Fruit fly (Drosophila melanogaster): Measurements from ENCODE around the gene CG31126.

The CG31126 gene

dm6 chr3R:24661679-24662411 is 2.4 kb downstream of the CG31126 start, which contains the start of gene Ppox:
Gene Ppox (minus strand): TSS chr3R:24661851.
- no peak for TF ChIP-seq CG17801 (GFP tag; optimal IDR thresholded peaks at IDR 0.05; ENCODE audit: partially characterized antibody)

DNA sequence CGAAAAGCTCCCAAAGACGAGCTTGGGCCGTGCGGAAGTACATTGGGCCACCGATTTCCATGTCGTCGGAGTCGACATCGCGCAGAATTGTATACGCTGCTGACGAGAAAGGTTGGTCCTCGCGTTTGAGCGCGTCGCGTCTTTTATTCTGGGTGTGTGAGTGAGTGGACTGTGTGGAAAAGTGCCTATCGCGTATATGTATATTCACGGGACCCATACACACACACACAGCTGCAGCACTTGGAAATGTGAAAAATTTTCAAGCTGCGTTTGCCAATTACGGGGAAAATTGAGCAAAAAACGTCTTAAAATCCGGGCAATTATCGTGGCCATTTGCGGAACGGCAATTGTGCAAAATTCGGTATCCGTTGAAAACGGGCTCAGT is 3.0 kb downstream of the CG31126 start, which contains the start of gene slo:
Gene slo, plus strand, starts transcription at position 80 of the 385 bp plus-strand sequence.
- TF ChIP-seq CG17801 (GFP tag; optimal IDR thresholded peaks at IDR 0.05; ENCODE audit: partially characterized antibody), result no peak

DNA sequence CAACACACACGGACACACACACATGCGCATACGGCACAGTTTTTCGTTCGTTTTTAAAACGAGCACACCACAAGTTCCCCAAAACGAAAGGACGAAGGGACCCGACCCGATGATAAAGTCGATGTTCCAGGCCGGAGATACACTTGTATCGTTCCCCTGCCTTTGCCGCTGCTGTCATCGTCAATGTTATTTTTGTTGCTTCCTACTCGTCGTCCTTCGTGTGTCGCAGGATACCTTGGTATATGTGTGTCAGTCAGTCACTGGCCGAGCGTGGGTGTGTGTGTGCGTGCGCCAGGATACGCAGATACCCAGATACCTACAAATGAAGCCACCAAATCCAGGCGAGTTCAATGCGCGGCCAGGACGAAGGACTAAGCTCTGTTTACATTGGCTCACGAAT is 3.6 kb downstream of the CG31126 start:
- TF ChIP-seq CG17801 (GFP tag; optimal IDR thresholded peaks at IDR 0.05; ENCODE audit: partially characterized antibody), result no peak

DNA sequence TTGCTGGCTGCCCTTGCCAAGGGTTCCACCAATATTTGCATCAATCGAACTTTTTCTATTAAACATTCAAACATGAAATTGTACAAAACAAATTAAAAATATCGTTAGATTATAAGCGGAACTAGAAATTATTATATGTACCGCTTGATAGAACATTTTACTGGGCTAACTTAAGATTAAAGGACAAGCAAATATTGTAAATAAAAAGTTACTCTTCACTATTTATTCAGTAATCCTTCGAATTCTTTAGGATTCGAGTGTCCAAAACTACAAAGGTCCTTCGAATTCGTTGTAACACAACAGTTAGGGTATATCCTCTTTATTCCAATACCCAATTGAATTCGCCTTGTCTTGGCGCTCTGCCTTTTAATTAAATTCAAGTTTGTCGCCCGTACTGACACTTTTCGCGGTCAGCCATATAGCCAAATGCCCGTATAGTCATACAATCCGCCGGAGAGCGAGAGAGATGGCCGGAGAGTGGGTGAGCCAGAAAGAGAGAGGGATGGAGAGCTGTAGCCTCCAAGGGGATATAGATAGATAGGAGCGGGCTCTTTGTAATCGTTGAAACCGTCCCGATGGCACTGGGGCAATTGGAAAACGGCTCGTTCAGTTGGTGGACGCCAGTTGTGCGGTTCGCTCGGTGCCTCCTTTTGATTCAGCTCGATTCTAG is 8.3 kb downstream of the CG31126 start:
- TF ChIP-seq CG17801 (GFP tag; optimal IDR thresholded peaks at IDR 0.05; ENCODE audit: partially characterized antibody), result no peak

- no peak for TF ChIP-seq CG17801 (GFP tag; optimal IDR thresholded peaks at IDR 0.05; ENCODE audit: partially characterized antibody)
Observed at dm6 chr3R:24671662-24672061, 12.2 kb downstream of the CG31126 start.

- TF ChIP-seq CG17801 (GFP tag; optimal IDR thresholded peaks at IDR 0.05; ENCODE audit: partially characterized antibody), result no peak
Observed at dm6 chr3R:24692863-24693262, 33.4 kb downstream of the CG31126 start.

dm6 chr3R:24699309-24699708 is 39.9 kb downstream of the CG31126 start:
- no peak for TF ChIP-seq CG17801 (GFP tag; optimal IDR thresholded peaks at IDR 0.05; ENCODE audit: partially characterized antibody)

All from ovary, adult (tissue).